Worm (Caenorhabditis elegans) whole organism, L1 larva: ENCODE data around the gene clc-24.

ENCODE experiments used
- aha-1 ChIP-seq: fragments of 150-350 bp; optimal IDR thresholded peaks from 2 replicates; lab custom pipeline; 2014; ENCODE audit warnings: missing biosample characterization, missing genetic modification characterization
- alr-1 ChIP-seq: fragments of 200-800 bp; sonication (Bioruptor generic); optimal IDR thresholded peaks from 2 replicates; lab custom pipeline; 2018; ENCODE audit warnings: borderline replicate concordance, mild to moderate bottlenecking, missing genetic modification characterization, missing compliant biosample characterization
- aly-2 ChIP-seq: fragments of 150-350 bp; optimal IDR thresholded peaks from 2 replicates; lab custom pipeline; 2014; ENCODE audit warnings: missing biosample characterization, missing genetic modification characterization
- ceh-82 ChIP-seq, 3 experiments: fragments of 150-350 bp in 1 of 3; sonication (generic microtip) in 2 of 3; optimal IDR thresholded peaks; 2 replicates each; lab custom pipeline; 2014 to 2017; ENCODE audit warnings: missing biosample characterization in 3 of 3, missing genetic modification characterization in 3 of 3
- ceh-88 ChIP-seq: fragments of 200-800 bp; sonication (Bioruptor generic); IDR thresholded peaks from 2 replicates; pipeline ENCODE4 v1.3.6; 2022; ENCODE audit warnings: missing genetic modification characterization, missing compliant biosample characterization
- dpl-1 ChIP-seq, 3 experiments: fragments of 150-350 bp in 2 of 3; sonication (generic microtip) in 1 of 3; optimal IDR thresholded peaks; 2 replicates each; lab custom pipeline; 2014 to 2017; ENCODE audit warnings: missing biosample characterization in 3 of 3, missing genetic modification characterization in 3 of 3, missing genetic modification reagents in 3 of 3
- dsc-1 ChIP-seq: sonication (generic microtip); optimal IDR thresholded peaks from 2 replicates; lab custom pipeline; 2016; ENCODE audit warnings: mild to moderate bottlenecking, missing genetic modification characterization, missing compliant biosample characterization
- efl-3 ChIP-seq: fragments of 200-800 bp; sonication (Bioruptor generic); optimal IDR thresholded peaks from 2 replicates; lab custom pipeline; 2018; ENCODE audit warnings: mild to moderate bottlenecking, missing genetic modification characterization, missing compliant biosample characterization
- egl-13 ChIP-seq: sonication (generic microtip); optimal IDR thresholded peaks from 2 replicates; lab custom pipeline; 2016; ENCODE audit warnings: missing genotype, missing genetic modification reagents, missing genetic modification characterization, missing compliant biosample characterization
- egl-27 ChIP-seq, 2 experiments: fragments of 150-350 bp in 1 of 2; sonication (generic microtip); optimal IDR thresholded peaks; 3 replicates each; lab custom pipeline; 2017 to 2018; ENCODE audit warnings: missing biosample characterization in 2 of 2, missing genetic modification characterization in 2 of 2, missing genetic modification reagents in 2 of 2
- elt-2 ChIP-seq: sonication (generic microtip); optimal IDR thresholded peaks from 2 replicates; lab custom pipeline; 2016; ENCODE audit warnings: missing genetic modification characterization, mild to moderate bottlenecking, inconsistent platforms, missing compliant biosample characterization, missing genetic modification reagents
- fkh-8 ChIP-seq: sonication (generic microtip); optimal IDR thresholded peaks from 2 replicates; lab custom pipeline; 2016; ENCODE audit warnings: mild to moderate bottlenecking, missing genetic modification characterization, missing compliant biosample characterization
- grh-1 ChIP-seq: fragments of 200-800 bp; sonication (Bioruptor generic); IDR thresholded peaks from 2 replicates; pipeline ENCODE4 v1.3.6; 2022; ENCODE audit warnings: missing genetic modification reagents, missing genetic modification characterization, missing compliant biosample characterization
- hlh-4 ChIP-seq: sonication (generic microtip); optimal IDR thresholded peaks from 2 replicates; lab custom pipeline; 2016; ENCODE audit warnings: mild to moderate bottlenecking, missing genetic modification characterization, missing compliant biosample characterization
- jun-1 ChIP-seq: fragments of 150-350 bp; optimal IDR thresholded peaks from 2 replicates; lab custom pipeline; 2014; ENCODE audit warnings: missing biosample characterization, missing genetic modification reagents, missing genetic modification characterization
- lin-14 ChIP-seq: fragments of 200-800 bp; sonication (Bioruptor generic); optimal IDR thresholded peaks from 2 replicates; lab custom pipeline; 2018; ENCODE audit warnings: mild to moderate bottlenecking, missing genetic modification characterization, moderate library complexity, missing compliant biosample characterization
- lin-35 ChIP-seq, 2 experiments: fragments of 150-350 bp; optimal IDR thresholded peaks; 2 replicates each; lab custom pipeline; 2014; ENCODE audit warnings: missing biosample characterization in 2 of 2, missing genetic modification characterization in 2 of 2, missing genetic modification reagents in 2 of 2
- lin-39 ChIP-seq: fragments of 150-350 bp; optimal IDR thresholded peaks from 2 replicates; lab custom pipeline; 2014; ENCODE audit warnings: missing biosample characterization, missing genetic modification reagents, missing genetic modification characterization
- mab-9 ChIP-seq: fragments of 200-800 bp; sonication (Bioruptor generic); IDR thresholded peaks from 2 replicates; pipeline ENCODE4 v1.3.6; 2022; ENCODE audit warnings: missing genetic modification reagents, missing genetic modification characterization, missing compliant biosample characterization
- mdl-1 ChIP-seq, 2 experiments: fragments of 150-350 bp; optimal IDR thresholded peaks; 2 replicates each; lab custom pipeline; 2014 to 2017; ENCODE audit warnings: missing biosample characterization in 2 of 2, missing genetic modification characterization in 2 of 2, inconsistent platforms in 1 of 2
- mef-2 ChIP-seq: fragments of 150-350 bp; optimal IDR thresholded peaks from 2 replicates; lab custom pipeline; 2014; ENCODE audit warnings: missing biosample characterization, missing genetic modification characterization
- mep-1 ChIP-seq: fragments of 150-350 bp; optimal IDR thresholded peaks from 2 replicates; lab custom pipeline; 2014; ENCODE audit warnings: missing biosample characterization, missing genetic modification characterization
- nhr-20 ChIP-seq: sonication (generic microtip); optimal IDR thresholded peaks from 2 replicates; lab custom pipeline; 2016; ENCODE audit warnings: mild to moderate bottlenecking, missing genetic modification characterization, missing compliant biosample characterization
- nhr-28 ChIP-seq: fragments of 150-350 bp; optimal IDR thresholded peaks from 2 replicates; lab custom pipeline; 2014; ENCODE audit warnings: missing biosample characterization, missing genetic modification characterization
- nhr-71 ChIP-seq: sonication (generic microtip); optimal IDR thresholded peaks from 2 replicates; lab custom pipeline; 2016; ENCODE audit warnings: mild to moderate bottlenecking, missing genetic modification characterization, moderate library complexity, missing compliant biosample characterization
- nhr-77 ChIP-seq: fragments of 150-350 bp; optimal IDR thresholded peaks from 2 replicates; lab custom pipeline; 2014; ENCODE audit warnings: missing biosample characterization, missing genetic modification characterization
- nhr-85 ChIP-seq: sonication (generic microtip); peaks from one replicate; lab custom pipeline; 2016; ENCODE audit warnings: missing genetic modification characterization, inconsistent platforms, missing compliant biosample characterization
- pag-3 ChIP-seq: sonication (generic microtip); optimal IDR thresholded peaks from 2 replicates; lab custom pipeline; 2017; ENCODE audit warnings: missing genetic modification characterization, mild to moderate bottlenecking, missing compliant biosample characterization, antibody characterized with exemption, borderline replicate concordance; ENCODE audit not compliant: insufficient read depth
- pqm-1 ChIP-seq: sonication (generic microtip); optimal IDR thresholded peaks from 3 replicates; lab custom pipeline; 2017; ENCODE audit warnings: missing biosample characterization, missing genetic modification characterization
- rnt-1 ChIP-seq: sonication (generic microtip); optimal IDR thresholded peaks from 2 replicates; lab custom pipeline; 2016; ENCODE audit warnings: mild to moderate bottlenecking, missing genetic modification characterization, moderate library complexity, missing compliant biosample characterization
- skn-1 ChIP-seq: fragments of 150-350 bp; optimal IDR thresholded peaks from 2 replicates; lab custom pipeline; 2014; ENCODE audit warnings: missing biosample characterization, missing genetic modification characterization
- unc-130 ChIP-seq: fragments of 150-350 bp; optimal IDR thresholded peaks from 2 replicates; lab custom pipeline; 2017; ENCODE audit warnings: missing biosample characterization, missing genetic modification characterization, inconsistent platforms
- xbp-1 ChIP-seq: sonication (generic microtip); optimal IDR thresholded peaks from 2 replicates; lab custom pipeline; 2016; ENCODE audit warnings: missing genetic modification characterization, missing compliant biosample characterization
- zip-4 ChIP-seq: fragments of 200-800 bp; sonication (Bioruptor generic); optimal IDR thresholded peaks from 2 replicates; lab custom pipeline; 2018; ENCODE audit warnings: mild to moderate bottlenecking, missing genetic modification characterization, moderate library complexity, missing compliant biosample characterization
- ztf-11 ChIP-seq, 2 experiments: sonication (generic microtip); optimal IDR thresholded peaks; 2 replicates each; lab custom pipeline; 2016 to 2017; ENCODE audit warnings: missing genetic modification characterization in 2 of 2, missing biosample characterization in 1 of 2, missing compliant biosample characterization in 1 of 2
- ztf-4 ChIP-seq: fragments of 150-350 bp; optimal IDR thresholded peaks from 2 replicates; lab custom pipeline; 2014; ENCODE audit warnings: missing biosample characterization, missing genetic modification characterization

The clc-24 gene

ce11 chrIII:1008091-1008490 is 1.7 kb upstream of the clc-24 start, which contains the start of gene clc-27:
TSS of gene clc-27 (plus strand) at chrIII:1008391.
- no peak for TF ChIP-seq mep-1
- TF ChIP-seq, all 84 proteins: peak for 0

ce11 chrIII:1016080-1016479 is 6.2 kb downstream of the clc-24 start, which contains the start of gene Y34F4.3:
TSS of gene Y34F4.3 (minus strand) at chrIII:1016180.
- TF ChIP-seq grh-1 (GFP tag; lab: Robert Waterston, UW) (no peak), rnt-1 (tag; lab: Kevin White, UChicago) (no peak), mep-1 (no peak), skn-1 (tag; lab: Kevin White, UChicago) (no peak), lin-39 (no peak), lin-14 (GFP tag; lab: Kevin White, UChicago) (no peak), ceh-88 (GFP tag; lab: Robert Waterston, UW) (no peak), pqm-1 (tag; lab: Kevin White, UChicago) (no peak), ztf-4 (tag; lab: Kevin White, UChicago) (no peak), dsc-1 (tag; lab: Kevin White, UChicago) (no peak), mef-2 (no peak), nhr-20 (tag; lab: Kevin White, UChicago) (no peak), fkh-8 (tag; lab: Kevin White, UChicago) (no peak), zip-4 (GFP tag; lab: Kevin White, UChicago) (no peak), nhr-85 (no peak), efl-3 (GFP tag; lab: Kevin White, UChicago) (no peak), nhr-77 (tag; lab: Kevin White, UChicago) (no peak), mab-9 (GFP tag; lab: Robert Waterston, UW) (no peak), egl-13 (tag; lab: Kevin White, UChicago) (no peak)
- TF ChIP-seq, all 84 proteins: peak for 0

ce11 chrIII:1020732-1021131 is 10.9 kb downstream of the clc-24 start, which contains the start of gene clc-23:
TSS of gene clc-23 (plus strand) at chrIII:1020954.
- no peak for TF ChIP-seq aha-1 (tag; lab: Kevin White, UChicago)
- TF ChIP-seq dpl-1 (GFP tag; optimal IDR thresholded peaks at IDR 0.05; lab: Kevin White, UChicago), result no peak
- no peak for TF ChIP-seq ceh-82 (tag; optimal IDR thresholded peaks at IDR 0.05; lab: Kevin White, UChicago)
- no peak for TF ChIP-seq pag-3 (tag; lab: Kevin White, UChicago)
- no peak for TF ChIP-seq alr-1 (tag; lab: Kevin White, UChicago)
- TF ChIP-seq unc-130 (tag; lab: Kevin White, UChicago), result no peak

- TF ChIP-seq skn-1 (tag; lab: Kevin White, UChicago) (no peak), hlh-4 (tag; lab: Kevin White, UChicago) (no peak), ztf-11 (tag; optimal IDR thresholded peaks at IDR 0.05; lab: Kevin White, UChicago) (no peak), xbp-1 (tag; lab: Kevin White, UChicago) (no peak), mep-1 (no peak), mdl-1 (tag; optimal IDR thresholded peaks at IDR 0.05; lab: Kevin White, UChicago) (no peak), aly-2 (no peak), lin-39 (no peak), efl-3 (GFP tag; lab: Kevin White, UChicago) (no peak), egl-27 (tag; optimal IDR thresholded peaks at IDR 0.05; lab: Kevin White, UChicago) (no peak), jun-1 (no peak), nhr-28 (no peak)
Observed at ce11 chrIII:1026261-1026660, 16.4 kb downstream of the clc-24 start, which contains the start of gene clc-25. TSS of gene clc-25 (minus strand) at chrIII:1026361.

ce11 chrIII:1028233-1028632 is 18.4 kb downstream of the clc-24 start:
- TF ChIP-seq nhr-71 (tag; lab: Kevin White, UChicago) (no peak), elt-2 (tag; lab: Kevin White, UChicago) (peak; percentile 42), lin-35 (GFP tag; optimal IDR thresholded peaks at IDR 0.05; lab: Kevin White, UChicago) (peak in 1 of 2 experiments; percentile 0)
